Fruit fly (Drosophila melanogaster) whole organism, embryonic: ENCODE measurements around the gene nol.

Experiments used
- CG10366 ChIP-seq: fragments of 200-800 bp; sonication (Bioruptor generic); IDR thresholded peaks from 2 replicates; pipeline ENCODE4 v1.3.6; 2022; ENCODE audit warnings: missing biosample characterization, missing genetic modification characterization
- CG11456 ChIP-seq: fragments of 200-800 bp; sonication (Bioruptor generic); IDR thresholded peaks from 3 replicates; pipeline ENCODE4 v1.3.6; 2022; ENCODE audit warnings: missing biosample characterization, missing genetic modification characterization
- CG11696 ChIP-seq: fragments of 200-800 bp; sonication (Bioruptor generic); IDR thresholded peaks from 2 replicates; pipeline ENCODE4 v1.3.6; 2022; ENCODE audit warnings: missing biosample characterization, missing genetic modification characterization
- CG11723 ChIP-seq: fragments of 200-800 bp; sonication (Bioruptor generic); optimal IDR thresholded peaks from 2 replicates; lab custom pipeline; 2017; ENCODE audit warnings: missing biosample characterization, mild to moderate bottlenecking, missing genetic modification characterization
- CG14014 ChIP-seq: fragments of 200-800 bp; sonication (Bioruptor generic); IDR thresholded peaks from 2 replicates; pipeline ENCODE4 v1.3.6; 2022; ENCODE audit warnings: missing biosample characterization, missing genetic modification characterization
- CG14860 ChIP-seq: fragments of 200-800 bp; sonication (Bioruptor generic); IDR thresholded peaks from 3 replicates; pipeline ENCODE4 v1.3.6; 2022; ENCODE audit warnings: missing biosample characterization, missing genetic modification characterization; ENCODE audit not compliant: partially characterized antibody
- CG1647 ChIP-seq: fragments of 200-800 bp; sonication (Bioruptor generic); optimal IDR thresholded peaks from 3 replicates; lab custom pipeline; 2016; ENCODE audit warnings: missing biosample characterization, missing genetic modification characterization
- CG17328 ChIP-seq: fragments of 200-800 bp; sonication (Bioruptor generic); IDR thresholded peaks from 2 replicates; pipeline ENCODE4 v1.3.6; 2022; ENCODE audit warnings: missing biosample characterization, missing genetic modification characterization
- CG2129 ChIP-seq: fragments of 200-800 bp; sonication (Bioruptor generic); IDR thresholded peaks from 2 replicates; pipeline ENCODE4 v1.3.6; 2022; ENCODE audit warnings: missing biosample characterization, missing genetic modification characterization; ENCODE audit not compliant: partially characterized antibody
- CG32772 ChIP-seq: fragments of 200-800 bp; sonication (Bioruptor generic); IDR thresholded peaks from 2 replicates; pipeline ENCODE4 v1.3.6; 2022; ENCODE audit warnings: missing biosample characterization, missing genetic modification characterization
- CG33213 ChIP-seq: fragments of 200-800 bp; sonication (Bioruptor generic); optimal IDR thresholded peaks from 3 replicates; lab custom pipeline; 2016; ENCODE audit warnings: missing biosample characterization, missing genetic modification characterization
- CG3838 ChIP-seq: fragments of 200-800 bp; sonication (Bioruptor generic); optimal IDR thresholded peaks from 3 replicates; lab custom pipeline; 2016; ENCODE audit warnings: missing biosample characterization, missing genetic modification characterization
- CG4360 ChIP-seq: fragments of 200-800 bp; sonication (Bioruptor generic); IDR thresholded peaks from 2 replicates; pipeline ENCODE4 v1.3.6; 2022; ENCODE audit warnings: missing biosample characterization, missing genetic modification characterization
- CG4730 ChIP-seq: fragments of 200-800 bp; sonication (Bioruptor generic); IDR thresholded peaks from 2 replicates; pipeline ENCODE4 v1.3.6; 2022; ENCODE audit warnings: missing biosample characterization, missing genetic modification characterization
- CG7271 ChIP-seq: fragments of 200-800 bp; sonication (Bioruptor generic); optimal IDR thresholded peaks from 2 replicates; lab custom pipeline; 2018; ENCODE audit warnings: missing biosample characterization, mild to moderate bottlenecking, missing genetic modification characterization, moderate library complexity
- CG7372 ChIP-seq: fragments of 200-800 bp; sonication (Bioruptor generic); IDR thresholded peaks from 2 replicates; pipeline ENCODE4 v1.3.6; 2022; ENCODE audit warnings: missing biosample characterization, missing genetic modification characterization
- CG7839 ChIP-seq: fragments of 200-800 bp; sonication (Bioruptor generic); optimal IDR thresholded peaks from 3 replicates; lab custom pipeline; 2018; ENCODE audit warnings: missing biosample characterization, mild to moderate bottlenecking, missing genetic modification characterization, moderate library complexity
- CG8924 ChIP-seq: fragments of 200-800 bp; optimal IDR thresholded peaks from 3 replicates; lab custom pipeline; 2019; ENCODE audit warnings: missing biosample characterization, mild to moderate bottlenecking, missing genetic modification characterization, moderate library complexity
- D19B ChIP-seq: fragments of 200-800 bp; sonication (Bioruptor generic); optimal IDR thresholded peaks from 2 replicates; lab custom pipeline; 2017; ENCODE audit warnings: missing biosample characterization, mild to moderate bottlenecking, missing genetic modification characterization
- Elba2 ChIP-seq: fragments of 200-800 bp; sonication (Bioruptor generic); optimal IDR thresholded peaks from 3 replicates; lab custom pipeline; 2016; ENCODE audit warnings: missing biosample characterization, missing genetic modification characterization
- HLH3B ChIP-seq: fragments of 200-800 bp; sonication (Bioruptor generic); IDR thresholded peaks from 2 replicates; pipeline ENCODE4 v1.3.6; 2022; ENCODE audit warnings: missing biosample characterization, missing genetic modification characterization
- Hr3 ChIP-seq: fragments of 200-800 bp; sonication (Bioruptor generic); optimal IDR thresholded peaks from 3 replicates; lab custom pipeline; 2016; ENCODE audit warnings: missing biosample characterization, missing genetic modification characterization
- Lpt ChIP-seq: fragments of >200 bp; optimal IDR thresholded peaks from 2 replicates; lab custom pipeline; 2018; ENCODE audit warnings: missing biosample characterization, missing genetic modification characterization
- NfI ChIP-seq: fragments of 200-800 bp; sonication (Bioruptor generic); optimal IDR thresholded peaks from 3 replicates; lab custom pipeline; 2018; ENCODE audit warnings: missing biosample characterization, mild to moderate bottlenecking, missing genetic modification characterization, moderate library complexity
- Oli ChIP-seq: fragments of 200-800 bp; sonication (Bioruptor generic); optimal IDR thresholded peaks from 2 replicates; lab custom pipeline; 2018; ENCODE audit warnings: missing biosample characterization, mild to moderate bottlenecking, missing genetic modification characterization, moderate library complexity
- Sox102F ChIP-seq: fragments of 200-800 bp; sonication (Bioruptor generic); optimal IDR thresholded peaks from 2 replicates; lab custom pipeline; 2018; ENCODE audit warnings: missing biosample characterization, mild to moderate bottlenecking, missing genetic modification characterization, moderate library complexity
- Sry-β ChIP-seq: fragments of 200-800 bp; sonication (Bioruptor generic); optimal IDR thresholded peaks from 2 replicates; lab custom pipeline; 2018; ENCODE audit warnings: missing biosample characterization, mild to moderate bottlenecking, missing genetic modification characterization, moderate library complexity
- Taf1 ChIP-seq: fragments of 200-800 bp; sonication (Bioruptor generic); IDR thresholded peaks from 2 replicates; pipeline ENCODE4 v1.3.6; 2022; ENCODE audit warnings: missing biosample characterization, missing genetic modification characterization
- chn ChIP-seq: fragments of 200-800 bp; sonication (Bioruptor generic); optimal IDR thresholded peaks from 2 replicates; lab custom pipeline; 2016; ENCODE audit warnings: missing biosample characterization, missing genetic modification characterization
- crol ChIP-seq: fragments of 200-800 bp; sonication (Bioruptor generic); IDR thresholded peaks from 2 replicates; pipeline ENCODE4 v1.3.6; 2022; ENCODE audit warnings: missing biosample characterization, missing genetic modification characterization
- crp ChIP-seq, 2 experiments: fragments of 200-800 bp; sonication (Bioruptor generic); optimal IDR thresholded peaks; 2 replicates in 1 of 2; 3 replicates in 1 of 2; lab custom pipeline; 2017; ENCODE audit warnings: missing biosample characterization in 2 of 2, missing genetic modification characterization in 2 of 2, mild to moderate bottlenecking in 1 of 2, moderate library complexity in 1 of 2
- esg ChIP-seq: fragments of 200-800 bp; sonication (Bioruptor generic); conservative IDR thresholded peaks from 2 replicates; pipeline ENCODE4 v1.3.6; 2022; ENCODE audit warnings: missing biosample characterization, missing genetic modification characterization
- fd64A ChIP-seq: fragments of 200-800 bp; sonication (Bioruptor generic); optimal IDR thresholded peaks from 3 replicates; lab custom pipeline; 2018; ENCODE audit warnings: missing biosample characterization, mild to moderate bottlenecking, missing genetic modification characterization
- fru ChIP-seq: fragments of >200 bp; optimal IDR thresholded peaks from 2 replicates; lab custom pipeline; 2017
- fu2 ChIP-seq: fragments of 200-800 bp; sonication (Bioruptor generic); optimal IDR thresholded peaks from 2 replicates; lab custom pipeline; 2016; ENCODE audit warnings: missing biosample characterization, missing genetic modification characterization
- grau ChIP-seq: fragments of 200-800 bp; optimal IDR thresholded peaks from 3 replicates; lab custom pipeline; 2019; ENCODE audit warnings: missing biosample characterization, mild to moderate bottlenecking, missing genetic modification characterization, moderate library complexity
- grn ChIP-seq: fragments of 200-800 bp; sonication (Bioruptor generic); optimal IDR thresholded peaks from 3 replicates; lab custom pipeline; 2017; ENCODE audit warnings: missing biosample characterization, missing genetic modification characterization
- h ChIP-seq: fragments of >200 bp; optimal IDR thresholded peaks from 2 replicates; lab custom pipeline; 2017
- hkb ChIP-seq, 2 experiments: fragments of 200-800 bp in 1 of 2; fragments of >200 bp in 1 of 2; sonication (Bioruptor generic) in 1 of 2; IDR thresholded peaks in 1 of 2; optimal IDR thresholded peaks in 1 of 2; 2 replicates each; pipeline versions ENCODE4 v1.3.6 to Lab custom; 2017 to 2022; ENCODE audit warnings: missing biosample characterization in 1 of 2, missing genetic modification characterization in 1 of 2
- jigr1 ChIP-seq: fragments of 200-800 bp; sonication (Bioruptor generic); IDR thresholded peaks from 3 replicates; pipeline ENCODE4 v1.3.6; 2022; ENCODE audit warnings: missing biosample characterization, missing genetic modification characterization
- knrl ChIP-seq: fragments of 200-800 bp; sonication (Bioruptor generic); IDR thresholded peaks from 3 replicates; pipeline ENCODE4 v1.3.6; 2022; ENCODE audit warnings: missing biosample characterization, missing genetic modification characterization; ENCODE audit not compliant: partially characterized antibody
- mld ChIP-seq: fragments of 200-800 bp; sonication (Bioruptor generic); IDR thresholded peaks from 3 replicates; pipeline ENCODE4 v1.3.6; 2022; ENCODE audit warnings: missing biosample characterization, missing genetic modification characterization; ENCODE audit not compliant: partially characterized antibody
- pb ChIP-seq: fragments of 200-800 bp; sonication (Bioruptor generic); optimal IDR thresholded peaks from 3 replicates; lab custom pipeline; 2016; ENCODE audit warnings: missing biosample characterization, missing genetic modification characterization
- pzg ChIP-seq: fragments of 200-800 bp; sonication (Bioruptor generic); optimal IDR thresholded peaks from 3 replicates; lab custom pipeline; 2018; ENCODE audit warnings: missing biosample characterization, mild to moderate bottlenecking, missing genetic modification characterization, moderate library complexity
- sqz ChIP-seq: fragments of 200-800 bp; sonication (Bioruptor generic); optimal IDR thresholded peaks from 3 replicates; lab custom pipeline; 2018; ENCODE audit warnings: missing biosample characterization, mild to moderate bottlenecking, missing genetic modification characterization
- tap ChIP-seq: fragments of 200-800 bp; optimal IDR thresholded peaks from 3 replicates; lab custom pipeline; 2019; ENCODE audit warnings: missing biosample characterization, mild to moderate bottlenecking, missing genetic modification characterization, moderate library complexity
- tx ChIP-seq: fragments of 200-800 bp; sonication (Bioruptor generic); optimal IDR thresholded peaks from 2 replicates; lab custom pipeline; 2016; ENCODE audit warnings: missing biosample characterization, missing genetic modification characterization
- usp ChIP-seq: fragments of >200 bp; optimal IDR thresholded peaks from 2 replicates; lab custom pipeline; 2017; ENCODE audit warnings: missing biosample characterization, missing genetic modification characterization
- zf30C ChIP-seq: fragments of 200-800 bp; sonication (Bioruptor generic); optimal IDR thresholded peaks from 3 replicates; lab custom pipeline; 2018; ENCODE audit warnings: missing biosample characterization, mild to moderate bottlenecking, missing genetic modification characterization

Gene nol

DNA sequence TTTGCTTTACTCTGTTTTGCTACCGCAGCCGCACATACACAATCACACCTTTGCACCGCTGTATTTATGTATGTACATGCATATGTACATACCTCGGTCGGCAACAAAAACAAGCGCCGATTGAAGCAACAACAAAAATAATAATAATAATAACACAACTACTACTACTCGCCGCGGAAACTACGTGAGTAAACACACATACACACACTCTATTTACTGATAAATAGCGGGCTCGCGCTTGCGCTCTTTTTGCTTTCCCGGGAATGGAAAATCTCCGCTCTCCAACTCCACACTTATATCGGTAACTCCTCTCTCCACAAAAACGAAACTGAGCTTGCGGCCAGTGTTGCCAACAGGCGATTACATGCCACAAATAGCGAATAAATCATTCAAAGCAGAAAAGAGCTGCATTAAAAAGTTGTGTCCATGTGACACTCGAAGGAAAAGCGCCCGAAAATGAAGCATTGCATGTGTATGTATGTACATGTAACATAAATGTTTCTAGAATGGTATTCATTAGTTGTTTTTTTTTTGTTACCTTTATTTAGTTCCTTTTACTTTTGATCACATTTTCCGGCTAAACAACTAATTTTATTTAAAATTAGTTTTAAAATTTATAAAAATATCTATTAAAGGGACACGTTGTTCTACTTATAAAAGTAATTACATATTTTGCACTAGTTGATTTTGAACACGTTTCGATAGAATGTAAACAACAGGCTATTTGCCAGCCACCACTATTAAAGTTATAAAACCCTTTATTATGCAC is 11.8 kb upstream of the nol start (continued):
- TF ChIP-seq knrl (GFP tag; lab: Robert Waterston, UW) (no peak), hkb (optimal IDR thresholded peaks at IDR 0.05; lab: Kevin White, UChicago) (no peak), hkb (GFP tag; IDR thresholded peaks at IDR 0.05; lab: Robert Waterston, UW) (peak; percentile 85), CG1647 (peak; percentile 47), CG14860 (GFP tag; lab: Robert Waterston, UW) (no peak), Elba2 (no peak), CG11456 (GFP tag; lab: Robert Waterston, UW) (peak; percentile 81; the same call in 2 of the 3 replicates), Hr3 (GFP tag; lab: Kevin White, UChicago) (peak; percentile 19), CG2129 (no peak), fd64A (peak; percentile 93), Sox102F (GFP tag; lab: Kevin White, UChicago) (no peak), CG7839 (peak; percentile 32), CG4360 (GFP tag; lab: Robert Waterston, UW) (peak; percentile 96), CG3838 (GFP tag; lab: Kevin White, UChicago) (peak; percentile 73), crol (0 out of 2 replicates have a peak, but pooled peaks have one; percentile 11), zf30C (peak; percentile 51), grau (tag; lab: Kevin White, UChicago) (peak; percentile 38), CG7271 (peak; percentile 71), CG17328 (peak; percentile 69), pb (GFP tag; lab: Kevin White, UChicago) (no peak), usp (GFP tag; lab: Kevin White, UChicago) (no peak), tx (GFP tag; lab: Kevin White, UChicago) (peak; percentile 47), Sry-β (GFP tag; lab: Kevin White, UChicago) (peak; percentile 21), D19B (peak; percentile 22), crp (GFP tag; optimal IDR thresholded peaks at IDR 0.05; lab: Kevin White, UChicago) (peak in 1 of 2 experiments; percentile 32), CG11696 (GFP tag; lab: Robert Waterston, UW) (0 out of 2 replicates have a peak, but pooled peaks have one; percentile 26), CG7372 (GFP tag; lab: Robert Waterston, UW) (no peak), CG14014 (GFP tag; lab: Robert Waterston, UW) (peak; percentile 74; the same call in 1 of the 2 replicates), CG33213 (peak; percentile 70), h (lab: Kevin White, UChicago) (no peak), NfI (GFP tag; lab: Kevin White, UChicago) (peak; percentile 65), fru (no peak), sqz (GFP tag; lab: Kevin White, UChicago) (peak; percentile 82), tap (tag; lab: Kevin White, UChicago) (peak; percentile 66), CG11723 (peak; percentile 69), jigr1 (GFP tag; lab: Robert Waterston, UW) (no peak), CG4730 (no peak), grn (GFP tag; lab: Kevin White, UChicago) (peak; percentile 73), CG32772 (GFP tag; lab: Robert Waterston, UW) (no peak), Lpt (GFP tag; lab: Kevin White, UChicago) (no peak), mld (no peak), Taf1 (GFP tag; lab: Robert Waterston, UW) (no peak), CG8924 (peak; percentile 86), HLH3B (GFP tag; lab: Robert Waterston, UW) (peak; percentile 33; the same call in 1 of the 2 replicates), esg (GFP tag; lab: Robert Waterston, UW) (no peak), fu2 (GFP tag; lab: Kevin White, UChicago) (no peak), CG10366 (GFP tag; lab: Robert Waterston, UW) (peak; percentile 24; the same call in 1 of the 2 replicates), Oli (no peak), chn (no peak), pzg (GFP tag; lab: Kevin White, UChicago) (peak; percentile 14)
